Worm (Caenorhabditis elegans): ENCODE measurements around the gene C56G2.22.

ce11 chrIII:6362323-6362922, 16.2 kb downstream of the C56G2.22 start:
- TF ChIP-seq elt-3 (tag; optimal IDR thresholded peaks at IDR 0.05) (no peak), lin-13 (tag; optimal IDR thresholded peaks at IDR 0.05) (no peak), flh-1 (GFP tag; optimal IDR thresholded peaks at IDR 0.05) (no peak), nhr-12 (tag; optimal IDR thresholded peaks at IDR 0.05) (no peak), lsy-2 (tag; optimal IDR thresholded peaks at IDR 0.05) (no peak), ham-2 (GFP tag; optimal IDR thresholded peaks at IDR 0.05) (no peak), nhr-237 (tag; optimal IDR thresholded peaks at IDR 0.05) (no peak), ceh-39 (tag; optimal IDR thresholded peaks at IDR 0.05) (no peak), ces-1 (GFP tag; optimal IDR thresholded peaks at IDR 0.05) (no peak), ceh-83 (GFP tag; optimal IDR thresholded peaks at IDR 0.05) (no peak), unc-120 (tag; optimal IDR thresholded peaks at IDR 0.05; ENCODE audit: poor library complexity, severe bottlenecking) (no peak), bed-3 (GFP tag; optimal IDR thresholded peaks at IDR 0.05) (no peak), snpc-4 (tag; optimal IDR thresholded peaks at IDR 0.05) (no peak), blmp-1 (tag; optimal IDR thresholded peaks at IDR 0.05) (no peak)
